Worm (Caenorhabditis elegans) whole organism, young adult: ENCODE measurements around the gene tag-209.
A peak's percentile ranks its signal among the peaks of the same experiment; 100 is the strongest.

Experiments used
- B0019.2 ChIP-seq: fragments of 200-800 bp; sonication (Bioruptor generic); conservative IDR thresholded peaks from 2 replicates; pipeline ENCODE4 v1.3.6; 2022; ENCODE audit warnings: missing genetic modification reagents, missing genetic modification characterization, missing compliant biosample characterization
- B0336.3 ChIP-seq: fragments of 200-800 bp; sonication (Bioruptor generic); IDR thresholded peaks from 2 replicates; pipeline ENCODE4 v1.3.6; 2022; ENCODE audit warnings: missing genetic modification characterization, missing compliant biosample characterization
- C17E4.6 ChIP-seq: fragments of 200-800 bp; sonication (Bioruptor generic); IDR thresholded peaks from 2 replicates; pipeline ENCODE4 v1.3.6; 2022; ENCODE audit warnings: missing genetic modification reagents, missing genetic modification characterization, missing compliant biosample characterization
- F10E7.11 ChIP-seq: sonication (generic microtip); optimal IDR thresholded peaks from 2 replicates; lab custom pipeline; 2017; ENCODE audit warnings: mild to moderate bottlenecking, missing genetic modification characterization, moderate library complexity, missing compliant biosample characterization
- F39B2.1 ChIP-seq: fragments of 200-800 bp; sonication (Bioruptor generic); IDR thresholded peaks from 2 replicates; pipeline ENCODE4 v1.3.6; 2022; ENCODE audit warnings: missing genetic modification reagents, missing genetic modification characterization, missing compliant biosample characterization
- F52B5.7 ChIP-seq: sonication (generic microtip); optimal IDR thresholded peaks from 2 replicates; lab custom pipeline; 2016; ENCODE audit warnings: mild to moderate bottlenecking, missing genetic modification characterization, missing compliant biosample characterization
- F57A8.1 ChIP-seq: fragments of 200-800 bp; sonication (Bioruptor generic); optimal IDR thresholded peaks from 2 replicates; lab custom pipeline; 2018; ENCODE audit warnings: mild to moderate bottlenecking, missing genetic modification characterization, moderate library complexity, missing compliant biosample characterization
- T07F8.4 ChIP-seq: sonication (generic microtip); optimal IDR thresholded peaks from 2 replicates; lab custom pipeline; 2016; ENCODE audit warnings: mild to moderate bottlenecking, missing genetic modification characterization, moderate library complexity, missing compliant biosample characterization
- Y79H2A.3 ChIP-seq: fragments of 200-800 bp; sonication (Bioruptor generic); conservative IDR thresholded peaks from 2 replicates; pipeline ENCODE4 v1.3.6; 2022; ENCODE audit warnings: missing genetic modification reagents, missing genetic modification characterization, missing compliant biosample characterization
- Y95B8A.8 ChIP-seq: fragments of 200-800 bp; sonication (Bioruptor generic); IDR thresholded peaks from 2 replicates; pipeline ENCODE4 v1.3.6; 2022; ENCODE audit warnings: missing genetic modification reagents, missing genetic modification characterization, missing compliant biosample characterization
- athp-1 ChIP-seq: sonication (generic microtip); optimal IDR thresholded peaks from 2 replicates; lab custom pipeline; 2017; ENCODE audit warnings: mild to moderate bottlenecking, missing genetic modification characterization, missing compliant biosample characterization
- attf-5 ChIP-seq: fragments of 200-800 bp; sonication (Bioruptor generic); optimal IDR thresholded peaks from 2 replicates; lab custom pipeline; 2018; ENCODE audit warnings: mild to moderate bottlenecking, missing genetic modification characterization, missing compliant biosample characterization
- bed-1 ChIP-seq: fragments of 200-800 bp; sonication (Bioruptor generic); IDR thresholded peaks from 2 replicates; pipeline ENCODE4 v1.3.6; 2022; ENCODE audit warnings: missing genetic modification reagents, missing genetic modification characterization, missing compliant biosample characterization
- ccch-3 ChIP-seq: fragments of 200-800 bp; sonication (Bioruptor generic); optimal IDR thresholded peaks from 2 replicates; lab custom pipeline; 2018; ENCODE audit warnings: mild to moderate bottlenecking, missing genetic modification characterization, missing compliant biosample characterization
- cebp-2 ChIP-seq: fragments of 200-800 bp; sonication (Bioruptor generic); IDR thresholded peaks from 2 replicates; pipeline ENCODE4 v1.3.6; 2022; ENCODE audit warnings: missing genetic modification characterization, missing compliant biosample characterization
- ceh-40 ChIP-seq: fragments of 200-800 bp; sonication (Bioruptor generic); IDR thresholded peaks from 2 replicates; pipeline ENCODE4 v1.3.6; 2022; ENCODE audit warnings: missing genetic modification characterization, missing compliant biosample characterization
- ceh-91 ChIP-seq: fragments of 200-800 bp; sonication (Bioruptor generic); IDR thresholded peaks from 2 replicates; pipeline ENCODE4 v1.3.6; 2022; ENCODE audit warnings: missing genetic modification reagents, missing genetic modification characterization, missing compliant biosample characterization
- egl-18 ChIP-seq: fragments of 200-800 bp; sonication (Bioruptor generic); IDR thresholded peaks from 2 replicates; pipeline ENCODE4 v1.3.6; 2022; ENCODE audit warnings: missing genetic modification reagents, missing genetic modification characterization, missing compliant biosample characterization
- egl-44 ChIP-seq: fragments of 200-800 bp; sonication (Bioruptor generic); IDR thresholded peaks from 2 replicates; pipeline ENCODE4 v1.3.6; 2022; ENCODE audit warnings: missing genetic modification reagents, missing genetic modification characterization, missing compliant biosample characterization
- egrh-3 ChIP-seq: fragments of 200-800 bp; sonication (Bioruptor generic); IDR thresholded peaks from 2 replicates; pipeline ENCODE4 v1.3.6; 2022; ENCODE audit warnings: missing genetic modification reagents, missing genetic modification characterization, missing compliant biosample characterization
- ekl-4 ChIP-seq: fragments of 200-800 bp; sonication (Bioruptor generic); IDR thresholded peaks from 2 replicates; pipeline ENCODE4 v1.3.6; 2022; ENCODE audit warnings: missing genetic modification reagents, missing genetic modification characterization, missing compliant biosample characterization
- gei-17 ChIP-seq: fragments of 200-800 bp; sonication (Bioruptor generic); optimal IDR thresholded peaks from 2 replicates; lab custom pipeline; 2018; ENCODE audit warnings: mild to moderate bottlenecking, missing genetic modification characterization, missing compliant biosample characterization
- hlh-26 ChIP-seq: fragments of 200-800 bp; sonication (Bioruptor generic); conservative IDR thresholded peaks from 2 replicates; pipeline ENCODE4 v1.3.6; 2022; ENCODE audit warnings: missing genetic modification reagents, missing genetic modification characterization, missing compliant biosample characterization
- hmg-20 ChIP-seq: fragments of 200-800 bp; sonication (Bioruptor generic); IDR thresholded peaks from 2 replicates; pipeline ENCODE4 v1.3.6; 2022; ENCODE audit warnings: missing genetic modification reagents, missing genetic modification characterization, missing compliant biosample characterization
- let-526 ChIP-seq: fragments of 200-800 bp; sonication (Bioruptor generic); IDR thresholded peaks from 2 replicates; pipeline ENCODE4 v1.3.6; 2022; ENCODE audit warnings: missing genetic modification reagents, missing genetic modification characterization, missing compliant biosample characterization
- madf-8 ChIP-seq: fragments of 200-800 bp; sonication (Bioruptor generic); conservative IDR thresholded peaks from 2 replicates; pipeline ENCODE4 v1.3.6; 2022; ENCODE audit warnings: missing genetic modification reagents, missing genetic modification characterization, missing compliant biosample characterization
- nfyb-1 ChIP-seq: fragments of 200-800 bp; sonication (Bioruptor generic); IDR thresholded peaks from 2 replicates; pipeline ENCODE4 v1.3.6; 2022; ENCODE audit warnings: missing genetic modification reagents, missing genetic modification characterization, missing compliant biosample characterization
- nhr-27 ChIP-seq: fragments of 200-800 bp; sonication (Bioruptor generic); optimal IDR thresholded peaks from 2 replicates; lab custom pipeline; 2018; ENCODE audit warnings: mild to moderate bottlenecking, missing genetic modification characterization, moderate library complexity, missing compliant biosample characterization
- rcor-1 ChIP-seq: fragments of 200-800 bp; sonication (Bioruptor generic); IDR thresholded peaks from 2 replicates; pipeline ENCODE4 v1.3.6; 2022; ENCODE audit warnings: missing genetic modification reagents, missing genetic modification characterization, missing compliant biosample characterization
- rpc-1 ChIP-seq, 2 experiments: fragments of 150-350 bp in 1 of 2; sonication (generic microtip) in 1 of 2; optimal IDR thresholded peaks; 2 replicates each; lab custom pipeline; 2014 to 2018; ENCODE audit warnings: missing biosample characterization in 1 of 2, missing genetic modification characterization in 1 of 2, missing genetic modification reagents in 1 of 2, missing genotype in 1 of 2
- sdz-38 ChIP-seq: sonication (generic microtip); optimal IDR thresholded peaks from 2 replicates; lab custom pipeline; 2016; ENCODE audit warnings: missing genotype, missing genetic modification characterization, missing compliant biosample characterization
- snpc-3.4 ChIP-seq: sonication (generic microtip); optimal IDR thresholded peaks from 2 replicates; lab custom pipeline; 2017; ENCODE audit warnings: missing genetic modification characterization, mild to moderate bottlenecking, missing compliant biosample characterization, antibody characterized with exemption, moderate library complexity, missing genotype, missing genetic modification reagents
- somi-1 ChIP-seq: fragments of 200-800 bp; sonication (Bioruptor generic); optimal IDR thresholded peaks from 2 replicates; lab custom pipeline; 2018; ENCODE audit warnings: mild to moderate bottlenecking, missing genetic modification characterization, missing compliant biosample characterization
- tbp1 ChIP-seq: fragments of 200-800 bp; sonication (Bioruptor generic); optimal IDR thresholded peaks from 2 replicates; lab custom pipeline; 2018; ENCODE audit warnings: mild to moderate bottlenecking, missing genetic modification characterization, missing compliant biosample characterization
- tlf-1 ChIP-seq: fragments of 200-800 bp; sonication (Bioruptor generic); optimal IDR thresholded peaks from 2 replicates; lab custom pipeline; 2018; ENCODE audit warnings: mild to moderate bottlenecking, missing genetic modification characterization, missing compliant biosample characterization
- unc-130 ChIP-seq: sonication (generic microtip); optimal IDR thresholded peaks from 2 replicates; lab custom pipeline; 2016; ENCODE audit warnings: missing genetic modification reagents, missing genetic modification characterization, missing compliant biosample characterization
- zfh-2 ChIP-seq: fragments of 200-800 bp; sonication (Bioruptor generic); conservative IDR thresholded peaks from 2 replicates; pipeline ENCODE4 v1.3.6; 2022; ENCODE audit warnings: missing genetic modification reagents, missing genetic modification characterization, missing compliant biosample characterization
- ztf-28 ChIP-seq: fragments of 200-800 bp; sonication (Bioruptor generic); IDR thresholded peaks from 2 replicates; pipeline ENCODE4 v1.3.6; 2022; ENCODE audit warnings: missing genetic modification reagents, missing genetic modification characterization, missing compliant biosample characterization

tag-209 gene

ce11 chrII:10755455-10755854 is 31.7 kb upstream of the tag-209 start:
- TF ChIP-seq ekl-4 (no peak), ccch-3 (GFP tag; lab: Kevin White, UChicago) (no peak), Y95B8A.8 (GFP tag; lab: Robert Waterston, UW) (no peak), egl-44 (GFP tag; lab: Robert Waterston, UW) (no peak), T07F8.4 (tag; lab: Kevin White, UChicago) (no peak), egl-18 (GFP tag; lab: Robert Waterston, UW) (no peak), tlf-1 (GFP tag; lab: Kevin White, UChicago) (no peak), sdz-38 (tag; lab: Kevin White, UChicago) (no peak), nfyb-1 (no peak), bed-1 (GFP tag; lab: Robert Waterston, UW) (no peak), cebp-2 (no peak), egrh-3 (no peak), attf-5 (GFP tag; lab: Kevin White, UChicago) (no peak), nhr-27 (no peak), athp-1 (tag; lab: Kevin White, UChicago) (no peak), unc-130 (GFP tag; lab: Kevin White, UChicago) (no peak), ztf-28 (GFP tag; lab: Robert Waterston, UW) (no peak), somi-1 (GFP tag; lab: Kevin White, UChicago) (no peak), ceh-91 (GFP tag; lab: Robert Waterston, UW) (no peak), let-526 (GFP tag; lab: Robert Waterston, UW) (no peak)

ce11 chrII:10758951-10759350 is 28.2 kb upstream of the tag-209 start:
- TF ChIP-seq cebp-2 (0 out of 2 replicates have a peak, but pooled peaks have one; percentile 29), C17E4.6 (GFP tag; lab: Robert Waterston, UW) (no peak), let-526 (GFP tag; lab: Robert Waterston, UW) (no peak), rpc-1 (optimal IDR thresholded peaks at IDR 0.05; lab: Kevin White, UChicago) (no peak), rpc-1 (tag; optimal IDR thresholded peaks at IDR 0.05; lab: Kevin White, UChicago) (no peak)

- TF ChIP-seq B0019.2 (GFP tag; lab: Robert Waterston, UW) (no peak), F52B5.7 (tag; lab: Kevin White, UChicago) (no peak), ceh-40 (GFP tag; lab: Robert Waterston, UW) (no peak), tbp1 (GFP tag; lab: Kevin White, UChicago) (no peak), zfh-2 (GFP tag; lab: Robert Waterston, UW) (no peak), snpc-3.4 (tag; lab: Kevin White, UChicago) (no peak), Y79H2A.3 (no peak), B0336.3 (GFP tag; lab: Robert Waterston, UW) (no peak), gei-17 (no peak), madf-8 (GFP tag; lab: Robert Waterston, UW) (no peak), let-526 (GFP tag; lab: Robert Waterston, UW) (no peak), F57A8.1 (GFP tag; lab: Kevin White, UChicago) (no peak), rcor-1 (GFP tag; lab: Robert Waterston, UW) (no peak), hmg-20 (GFP tag; lab: Robert Waterston, UW) (no peak), hlh-26 (no peak), F10E7.11 (tag; lab: Kevin White, UChicago) (no peak), F39B2.1 (GFP tag; lab: Robert Waterston, UW) (no peak)
Measured at ce11 chrII:10759425-10759824, 27.7 kb upstream of the tag-209 start.
